ENCODE assay signal across 1 fruit fly cellular context in genomic region chr2L:13367378-13367777, dm6.
TF ChIP-seq lines count a peak whose summit lies in the region.

Gene Tap42, plus strand, starts transcription at chr2L:13367617.

TF ChIP-seq in whole organism, embryonic, 481 proteins besides CTCF, POLR2A, EP300 and RAD21 (continued from another document):
- TF ChIP-seq ham (GFP tag; IDR thresholded peaks at IDR 0.05; lab: Robert Waterston, UW) (no peak), Optix (GFP tag; IDR thresholded peaks at IDR 0.05; lab: Robert Waterston, UW) (no peak), CG14710 (tag; optimal IDR thresholded peaks at IDR 0.05; lab: Kevin White, UChicago) (peak; percentile 46), CG30403 (GFP tag; optimal IDR thresholded peaks at IDR 0.05; lab: Kevin White, UChicago) (peak; percentile 36), Oaz (GFP tag; IDR thresholded peaks at IDR 0.05; lab: Robert Waterston, UW) (no peak), NK7.1 (GFP tag; optimal IDR thresholded peaks at IDR 0.05; lab: Kevin White, UChicago) (no peak), CG7963 (GFP tag; IDR thresholded peaks at IDR 0.05; lab: Robert Waterston, UW; ENCODE audit: partially characterized antibody) (no peak), HLH4C (GFP tag; IDR thresholded peaks at IDR 0.05; lab: Robert Waterston, UW; ENCODE audit: partially characterized antibody) (no peak), Sry-β (GFP tag; optimal IDR thresholded peaks at IDR 0.05; lab: Kevin White, UChicago) (peak; percentile 79), CG3726 (GFP tag; IDR thresholded peaks at IDR 0.05; lab: Robert Waterston, UW) (no peak), seq (GFP tag; IDR thresholded peaks at IDR 0.05; lab: Robert Waterston, UW) (no peak), nau (GFP tag; optimal IDR thresholded peaks at IDR 0.05; lab: Kevin White, UChicago) (no peak), CG10959 (GFP tag; IDR thresholded peaks at IDR 0.05; lab: Robert Waterston, UW) (no peak), CG34224 (GFP tag; IDR thresholded peaks at IDR 0.05; lab: Robert Waterston, UW; ENCODE audit: partially characterized antibody) (no peak), org-1 (GFP tag; optimal IDR thresholded peaks at IDR 0.05; lab: Kevin White, UChicago) (no peak), pho (GFP tag; optimal IDR thresholded peaks at IDR 0.05; lab: Kevin White, UChicago) (no peak), sim (GFP tag; IDR thresholded peaks at IDR 0.05; lab: Robert Waterston, UW) (no peak), Abd-B (GFP tag; optimal IDR thresholded peaks at IDR 0.05; lab: Kevin White, UChicago) (no peak), Doc2 (GFP tag; IDR thresholded peaks at IDR 0.05; lab: Robert Waterston, UW) (no peak), CG11247 (GFP tag; IDR thresholded peaks at IDR 0.05; lab: Robert Waterston, UW) (no peak), CG18599 (GFP tag; optimal IDR thresholded peaks at IDR 0.05; lab: Kevin White, UChicago) (no peak), CG30431 (GFP tag; optimal IDR thresholded peaks at IDR 0.05; lab: Kevin White, UChicago) (no peak), CG10462 (GFP tag; optimal IDR thresholded peaks at IDR 0.05; lab: Kevin White, UChicago) (no peak), Asciz (GFP tag; optimal IDR thresholded peaks at IDR 0.05; lab: Kevin White, UChicago) (no peak), CG32767 (GFP tag; IDR thresholded peaks at IDR 0.05; lab: Robert Waterston, UW) (no peak), Hand (GFP tag; optimal IDR thresholded peaks at IDR 0.05; lab: Kevin White, UChicago) (no peak), tap (tag; optimal IDR thresholded peaks at IDR 0.05; lab: Kevin White, UChicago) (no peak), Ssrp (tag; optimal IDR thresholded peaks at IDR 0.05; lab: Kevin White, UChicago) (no peak), Mad (GFP tag; optimal IDR thresholded peaks at IDR 0.05; lab: Kevin White, UChicago) (peak; percentile 26), B-H1 (GFP tag; IDR thresholded peaks at IDR 0.05; lab: Robert Waterston, UW) (no peak), CG3065 (GFP tag; optimal IDR thresholded peaks at IDR 0.05; lab: Kevin White, UChicago) (no peak), emc (GFP tag; optimal IDR thresholded peaks at IDR 0.05; lab: Kevin White, UChicago) (no peak), fu2 (GFP tag; optimal IDR thresholded peaks at IDR 0.05; lab: Kevin White, UChicago) (no peak), Aef1 (GFP tag; IDR thresholded peaks at IDR 0.05; lab: Robert Waterston, UW) (no peak), gsb (GFP tag; IDR thresholded peaks at IDR 0.05; lab: Robert Waterston, UW) (no peak), ranshi (GFP tag; IDR thresholded peaks at IDR 0.05; lab: Robert Waterston, UW) (no peak), dpn (GFP tag; optimal IDR thresholded peaks at IDR 0.05; lab: Kevin White, UChicago) (peak in 1 of 2 experiments; percentile 6), knrl (GFP tag; IDR thresholded peaks at IDR 0.05; lab: Robert Waterston, UW; ENCODE audit: partially characterized antibody) (no peak), HmgZ (tag; optimal IDR thresholded peaks at IDR 0.05; lab: Kevin White, UChicago) (peak; percentile 25), H2.0 (GFP tag; IDR thresholded peaks at IDR 0.05; lab: Robert Waterston, UW) (no peak), otp (GFP tag; IDR thresholded peaks at IDR 0.05; lab: Robert Waterston, UW) (no peak), Dek (tag; optimal IDR thresholded peaks at IDR 0.05; lab: Kevin White, UChicago) (peak; percentile 26), CG31365 (tag; optimal IDR thresholded peaks at IDR 0.05; lab: Kevin White, UChicago) (no peak), CG30020 (tag; optimal IDR thresholded peaks at IDR 0.05; lab: Kevin White, UChicago) (peak; percentile 16), zen2 (GFP tag; IDR thresholded peaks at IDR 0.05; lab: Robert Waterston, UW; ENCODE audit: partially characterized antibody) (no peak), yki (optimal IDR thresholded peaks at IDR 0.05; lab: Kevin White, UChicago) (no peak), fd3F (GFP tag; optimal IDR thresholded peaks at IDR 0.05; lab: Kevin White, UChicago) (no peak), Atf6 (GFP tag; IDR thresholded peaks at IDR 0.05; lab: Robert Waterston, UW) (no peak), ind (GFP tag; optimal IDR thresholded peaks at IDR 0.05; lab: Kevin White, UChicago) (no peak), CG11085 (GFP tag; IDR thresholded peaks at IDR 0.05; lab: Robert Waterston, UW) (no peak), insv (GFP tag; optimal IDR thresholded peaks at IDR 0.05; lab: Kevin White, UChicago) (no peak), MBD-R2 (GFP tag; IDR thresholded peaks at IDR 0.05; lab: Robert Waterston, UW) (peak; percentile 76), Bdp1 (GFP tag; optimal IDR thresholded peaks at IDR 0.05; lab: Kevin White, UChicago) (no peak), Poxn (GFP tag; IDR thresholded peaks at IDR 0.05; lab: Robert Waterston, UW) (no peak), vvl (GFP tag; IDR thresholded peaks at IDR 0.05; lab: Robert Waterston, UW) (no peak), Fer2 (tag; optimal IDR thresholded peaks at IDR 0.05; lab: Kevin White, UChicago) (no peak), CG11093 (GFP tag; IDR thresholded peaks at IDR 0.05; lab: Robert Waterston, UW) (no peak), exex (tag; optimal IDR thresholded peaks at IDR 0.05; lab: Kevin White, UChicago) (no peak), gcm2 (GFP tag; optimal IDR thresholded peaks at IDR 0.05; lab: Kevin White, UChicago) (no peak), CG9797 (GFP tag; optimal IDR thresholded peaks at IDR 0.05; lab: Kevin White, UChicago) (no peak), CG14965 (GFP tag; optimal IDR thresholded peaks at IDR 0.05; lab: Kevin White, UChicago; ENCODE audit: borderline replicate concordance) (no peak), Chrac-16 (GFP tag; optimal IDR thresholded peaks at IDR 0.05; lab: Kevin White, UChicago) (no peak), CG17829 (tag; optimal IDR thresholded peaks at IDR 0.05; lab: Kevin White, UChicago) (peak; percentile 24), Hr78 (GFP tag; optimal IDR thresholded peaks at IDR 0.05; lab: Kevin White, UChicago) (no peak), MESR4 (GFP tag; optimal IDR thresholded peaks at IDR 0.05; lab: Kevin White, UChicago) (peak; percentile 40), sisA (GFP tag; IDR thresholded peaks at IDR 0.05; lab: Robert Waterston, UW) (no peak), CG7928 (GFP tag; optimal IDR thresholded peaks at IDR 0.05; lab: Kevin White, UChicago) (peak; percentile 89), usp (GFP tag; optimal IDR thresholded peaks at IDR 0.05; lab: Kevin White, UChicago) (no peak), CG4282 (GFP tag; optimal IDR thresholded peaks at IDR 0.05; lab: Kevin White, UChicago) (no peak), E2f1 (GFP tag; IDR thresholded peaks at IDR 0.05; lab: Robert Waterston, UW) (no peak), dm (GFP tag; optimal IDR thresholded peaks at IDR 0.05; lab: Kevin White, UChicago) (no peak), lola (GFP tag; optimal IDR thresholded peaks at IDR 0.05; lab: Kevin White, UChicago) (peak in 1 of 3 experiments; percentile 20), CG16863 (GFP tag; optimal IDR thresholded peaks at IDR 0.05; lab: Kevin White, UChicago) (no peak), bab2 (GFP tag; optimal IDR thresholded peaks at IDR 0.05; lab: Kevin White, UChicago) (no peak), CG11723 (GFP tag; optimal IDR thresholded peaks at IDR 0.05; lab: Kevin White, UChicago) (no peak), Hmr (GFP tag; optimal IDR thresholded peaks at IDR 0.05; lab: Kevin White, UChicago) (no peak), Eip74EF (GFP tag; optimal IDR thresholded peaks at IDR 0.05; lab: Kevin White, UChicago) (no peak), sima (GFP tag; optimal IDR thresholded peaks at IDR 0.05; lab: Kevin White, UChicago) (no peak), peb (GFP tag; IDR thresholded peaks at IDR 0.05; lab: Robert Waterston, UW) (no peak), CG9817 (tag; optimal IDR thresholded peaks at IDR 0.05; lab: Kevin White, UChicago) (no peak), Dip3 (GFP tag; optimal IDR thresholded peaks at IDR 0.05; lab: Kevin White, UChicago) (no peak), Dad (GFP tag; optimal IDR thresholded peaks at IDR 0.05; lab: Kevin White, UChicago) (no peak), CG2202 (tag; optimal IDR thresholded peaks at IDR 0.05; lab: Kevin White, UChicago) (no peak), CG13424 (tag; optimal IDR thresholded peaks at IDR 0.05; lab: Kevin White, UChicago) (peak; percentile 49), HmgD (GFP tag; optimal IDR thresholded peaks at IDR 0.05; lab: Kevin White, UChicago) (no peak), CG43689 (GFP tag; IDR thresholded peaks at IDR 0.05; lab: Robert Waterston, UW) (no peak), cato (GFP tag; optimal IDR thresholded peaks at IDR 0.05; lab: Kevin White, UChicago; ENCODE audit: borderline replicate concordance) (no peak), Xrp1 (GFP tag; IDR thresholded peaks at IDR 0.05; lab: Robert Waterston, UW) (0 out of 2 replicates have a peak, but pooled peaks have one; percentile 12), Bteb2 (GFP tag; optimal IDR thresholded peaks at IDR 0.05; lab: Kevin White, UChicago) (peak; percentile 13), CG1792 (GFP tag; optimal IDR thresholded peaks at IDR 0.05; lab: Kevin White, UChicago) (no peak), en (GFP tag; optimal IDR thresholded peaks at IDR 0.05; lab: Kevin White, UChicago) (no peak), CG17328 (GFP tag; IDR thresholded peaks at IDR 0.05; lab: Robert Waterston, UW) (no peak), CG10209 (GFP tag; optimal IDR thresholded peaks at IDR 0.05; lab: Kevin White, UChicago) (no peak), CG6272 (GFP tag; IDR thresholded peaks at IDR 0.05; lab: Robert Waterston, UW) (no peak), kay (GFP tag; optimal IDR thresholded peaks at IDR 0.05; lab: Kevin White, UChicago) (no peak), luna (GFP tag; optimal IDR thresholded peaks at IDR 0.05; lab: Kevin White, UChicago) (no peak), inv (GFP tag; IDR thresholded peaks at IDR 0.05; lab: Robert Waterston, UW; ENCODE audit: partially characterized antibody) (no peak), CG4424 (GFP tag; optimal IDR thresholded peaks at IDR 0.05; lab: Kevin White, UChicago) (no peak), z (GFP tag; IDR thresholded peaks at IDR 0.05; lab: Robert Waterston, UW) (no peak), onecut (GFP tag; IDR thresholded peaks at IDR 0.05; lab: Robert Waterston, UW) (no peak), CG2129 (GFP tag; IDR thresholded peaks at IDR 0.05; lab: Robert Waterston, UW; ENCODE audit: partially characterized antibody) (no peak), nerfin-1 (tag; optimal IDR thresholded peaks at IDR 0.05; lab: Kevin White, UChicago) (peak; percentile 41), Side (GFP tag; optimal IDR thresholded peaks at IDR 0.05; lab: Kevin White, UChicago) (no peak), NFAT (GFP tag; IDR thresholded peaks at IDR 0.05; lab: Robert Waterston, UW) (no peak), mam (GFP tag; optimal IDR thresholded peaks at IDR 0.05; lab: Kevin White, UChicago) (no peak), gsb-n (tag; optimal IDR thresholded peaks at IDR 0.05; lab: Kevin White, UChicago) (no peak), Elba2 (GFP tag; optimal IDR thresholded peaks at IDR 0.05; lab: Kevin White, UChicago) (no peak), cad (GFP tag; optimal IDR thresholded peaks at IDR 0.05; lab: Kevin White, UChicago) (no peak), CG2199 (GFP tag; IDR thresholded peaks at IDR 0.05; lab: Robert Waterston, UW) (no peak)
